Worm (Caenorhabditis elegans) whole organism, L1 larva: ENCODE data around the gene Y46G5A.34.

Experiments
- C04F5.9 ChIP-seq: sonication (generic microtip); optimal IDR thresholded peaks from 2 replicates; lab custom pipeline; 2016; ENCODE audit warnings: missing genetic modification characterization, missing compliant biosample characterization
- C34B4.2 ChIP-seq: sonication (generic microtip); optimal IDR thresholded peaks from 2 replicates; lab custom pipeline; 2017; ENCODE audit warnings: mild to moderate bottlenecking, missing genetic modification characterization, missing compliant biosample characterization
- F16B12.6 ChIP-seq: fragments of 150-350 bp; optimal IDR thresholded peaks from 2 replicates; lab custom pipeline; 2014; ENCODE audit warnings: missing biosample characterization, missing genetic modification characterization
- Y116A8C.19 ChIP-seq: sonication (generic microtip); optimal IDR thresholded peaks from 2 replicates; lab custom pipeline; 2016; ENCODE audit warnings: missing compliant biosample characterization, missing genetic modification characterization, borderline replicate concordance
- aha-1 ChIP-seq: fragments of 150-350 bp; optimal IDR thresholded peaks from 2 replicates; lab custom pipeline; 2014; ENCODE audit warnings: missing biosample characterization, missing genetic modification characterization
- alr-1 ChIP-seq: fragments of 200-800 bp; sonication (Bioruptor generic); optimal IDR thresholded peaks from 2 replicates; lab custom pipeline; 2018; ENCODE audit warnings: borderline replicate concordance, mild to moderate bottlenecking, missing genetic modification characterization, missing compliant biosample characterization
- ama-1 ChIP-seq: fragments of 150-350 bp; optimal IDR thresholded peaks from 2 replicates; lab custom pipeline; 2014
- blmp-1 ChIP-seq: fragments of 150-350 bp; optimal IDR thresholded peaks from 2 replicates; lab custom pipeline; 2014; ENCODE audit warnings: missing biosample characterization, missing genetic modification characterization
- ceh-63 ChIP-seq: fragments of 200-800 bp; sonication (Bioruptor generic); optimal IDR thresholded peaks from 2 replicates; lab custom pipeline; 2018; ENCODE audit warnings: mild to moderate bottlenecking, missing genetic modification characterization, missing compliant biosample characterization
- ceh-8 ChIP-seq: fragments of 200-800 bp; sonication (Bioruptor generic); optimal IDR thresholded peaks from 2 replicates; lab custom pipeline; 2018; ENCODE audit warnings: mild to moderate bottlenecking, missing genetic modification characterization, moderate library complexity, missing compliant biosample characterization
- ceh-82 ChIP-seq, 3 experiments: fragments of 150-350 bp in 1 of 3; sonication (generic microtip) in 2 of 3; optimal IDR thresholded peaks; 2 replicates each; lab custom pipeline; 2014 to 2017; ENCODE audit warnings: missing biosample characterization in 3 of 3, missing genetic modification characterization in 3 of 3
- ceh-88 ChIP-seq: fragments of 200-800 bp; sonication (Bioruptor generic); IDR thresholded peaks from 2 replicates; pipeline ENCODE4 v1.3.6; 2022; ENCODE audit warnings: missing genetic modification characterization, missing compliant biosample characterization
- ces-1 ChIP-seq: fragments of 150-350 bp; optimal IDR thresholded peaks from 2 replicates; lab custom pipeline; 2014; ENCODE audit warnings: missing biosample characterization, missing genetic modification reagents, missing genetic modification characterization
- dsc-1 ChIP-seq: sonication (generic microtip); optimal IDR thresholded peaks from 2 replicates; lab custom pipeline; 2016; ENCODE audit warnings: mild to moderate bottlenecking, missing genetic modification characterization, missing compliant biosample characterization
- efl-1 ChIP-seq, 4 experiments: fragments of 150-350 bp; optimal IDR thresholded peaks in 3 of 4; peaks in 1 of 4; 1 replicate in 1 of 4; 2 replicates in 3 of 4; lab custom pipeline; 2014; ENCODE audit warnings: missing biosample characterization in 2 of 4, missing genetic modification characterization in 2 of 4, missing genetic modification reagents in 2 of 4
- efl-3 ChIP-seq: fragments of 200-800 bp; sonication (Bioruptor generic); optimal IDR thresholded peaks from 2 replicates; lab custom pipeline; 2018; ENCODE audit warnings: mild to moderate bottlenecking, missing genetic modification characterization, missing compliant biosample characterization
- elt-2 ChIP-seq: sonication (generic microtip); optimal IDR thresholded peaks from 2 replicates; lab custom pipeline; 2016; ENCODE audit warnings: missing genetic modification characterization, mild to moderate bottlenecking, inconsistent platforms, missing compliant biosample characterization, missing genetic modification reagents
- elt-3 ChIP-seq, 6 experiments: fragments of 150-350 bp in 1 of 6; sonication (generic microtip); optimal IDR thresholded peaks; 2 replicates each; lab custom pipeline; 2017 to 2018; ENCODE audit warnings: missing biosample characterization in 6 of 6, missing genetic modification characterization in 6 of 6, inconsistent platforms in 1 of 6
- ets-5 ChIP-seq: fragments of 200-800 bp; sonication (Bioruptor generic); IDR thresholded peaks from 2 replicates; pipeline ENCODE4 v1.3.6; 2022; ENCODE audit warnings: missing genetic modification characterization, missing compliant biosample characterization
- fkh-10 ChIP-seq: sonication (generic microtip); optimal IDR thresholded peaks from 2 replicates; lab custom pipeline; 2017; ENCODE audit warnings: missing biosample characterization, missing genetic modification reagents, missing genetic modification characterization
- fkh-4 ChIP-seq: sonication (generic microtip); optimal IDR thresholded peaks from 2 replicates; lab custom pipeline; 2016; ENCODE audit warnings: missing compliant biosample characterization, missing genetic modification characterization, borderline replicate concordance
- grh-1 ChIP-seq: fragments of 200-800 bp; sonication (Bioruptor generic); IDR thresholded peaks from 2 replicates; pipeline ENCODE4 v1.3.6; 2022; ENCODE audit warnings: missing genetic modification reagents, missing genetic modification characterization, missing compliant biosample characterization
- hlh-17 ChIP-seq: fragments of 200-800 bp; sonication (Bioruptor generic); optimal IDR thresholded peaks from 2 replicates; lab custom pipeline; 2018; ENCODE audit warnings: missing genetic modification characterization, mild to moderate bottlenecking, missing compliant biosample characterization, moderate library complexity, borderline replicate concordance
- hlh-4 ChIP-seq: sonication (generic microtip); optimal IDR thresholded peaks from 2 replicates; lab custom pipeline; 2016; ENCODE audit warnings: mild to moderate bottlenecking, missing genetic modification characterization, missing compliant biosample characterization
- irx-1 ChIP-seq: sonication (generic microtip); optimal IDR thresholded peaks from 2 replicates; lab custom pipeline; 2016; ENCODE audit warnings: missing genetic modification characterization, missing compliant biosample characterization
- jun-1 ChIP-seq: fragments of 150-350 bp; optimal IDR thresholded peaks from 2 replicates; lab custom pipeline; 2014; ENCODE audit warnings: missing biosample characterization, missing genetic modification reagents, missing genetic modification characterization
- lin-15B ChIP-seq: fragments of 150-350 bp; sonication (generic microtip); optimal IDR thresholded peaks from 3 replicates; lab custom pipeline; 2014; ENCODE audit warnings: missing biosample characterization, missing genetic modification characterization
- lin-35 ChIP-seq, 2 experiments: fragments of 150-350 bp; optimal IDR thresholded peaks; 2 replicates each; lab custom pipeline; 2014; ENCODE audit warnings: missing biosample characterization in 2 of 2, missing genetic modification characterization in 2 of 2, missing genetic modification reagents in 2 of 2
- lin-39 ChIP-seq: fragments of 150-350 bp; optimal IDR thresholded peaks from 2 replicates; lab custom pipeline; 2014; ENCODE audit warnings: missing biosample characterization, missing genetic modification reagents, missing genetic modification characterization
- lir-3 ChIP-seq: sonication (generic microtip); optimal IDR thresholded peaks from 2 replicates; lab custom pipeline; 2016; ENCODE audit warnings: mild to moderate bottlenecking, missing genetic modification characterization, moderate library complexity, missing compliant biosample characterization; ENCODE audit not compliant: poor library complexity
- lsy-2 ChIP-seq, 2 experiments: fragments of 150-350 bp; optimal IDR thresholded peaks; 2 replicates each; lab custom pipeline; 2014; ENCODE audit warnings: missing biosample characterization in 2 of 2, missing genetic modification characterization in 2 of 2
- mep-1 ChIP-seq: fragments of 150-350 bp; optimal IDR thresholded peaks from 2 replicates; lab custom pipeline; 2014; ENCODE audit warnings: missing biosample characterization, missing genetic modification characterization
- nhr-12 ChIP-seq: sonication (generic microtip); optimal IDR thresholded peaks from 2 replicates; lab custom pipeline; 2017; ENCODE audit warnings: missing biosample characterization, missing genetic modification characterization
- nhr-19 ChIP-seq: fragments of 200-800 bp; sonication (Bioruptor generic); conservative IDR thresholded peaks from 2 replicates; pipeline ENCODE4 v1.3.6; 2022; ENCODE audit warnings: missing genetic modification characterization, missing compliant biosample characterization
- nhr-20 ChIP-seq: sonication (generic microtip); optimal IDR thresholded peaks from 2 replicates; lab custom pipeline; 2016; ENCODE audit warnings: mild to moderate bottlenecking, missing genetic modification characterization, missing compliant biosample characterization
- nhr-237 ChIP-seq: fragments of 150-350 bp; optimal IDR thresholded peaks from 2 replicates; lab custom pipeline; 2014; ENCODE audit warnings: missing biosample characterization, missing genetic modification characterization
- nhr-28 ChIP-seq: fragments of 150-350 bp; optimal IDR thresholded peaks from 2 replicates; lab custom pipeline; 2014; ENCODE audit warnings: missing biosample characterization, missing genetic modification characterization
- nhr-71 ChIP-seq: sonication (generic microtip); optimal IDR thresholded peaks from 2 replicates; lab custom pipeline; 2016; ENCODE audit warnings: mild to moderate bottlenecking, missing genetic modification characterization, moderate library complexity, missing compliant biosample characterization
- nhr-90 ChIP-seq: sonication (generic microtip); optimal IDR thresholded peaks from 2 replicates; lab custom pipeline; 2016; ENCODE audit warnings: mild to moderate bottlenecking, missing genetic modification characterization, missing compliant biosample characterization; ENCODE audit not compliant: poor library complexity
- pax-3 ChIP-seq: fragments of 200-800 bp; sonication (Bioruptor generic); optimal IDR thresholded peaks from 2 replicates; lab custom pipeline; 2018; ENCODE audit warnings: mild to moderate bottlenecking, missing genetic modification characterization, moderate library complexity, missing compliant biosample characterization
- pqm-1 ChIP-seq: sonication (generic microtip); optimal IDR thresholded peaks from 3 replicates; lab custom pipeline; 2017; ENCODE audit warnings: missing biosample characterization, missing genetic modification characterization
- rnt-1 ChIP-seq: sonication (generic microtip); optimal IDR thresholded peaks from 2 replicates; lab custom pipeline; 2016; ENCODE audit warnings: mild to moderate bottlenecking, missing genetic modification characterization, moderate library complexity, missing compliant biosample characterization
- sox-4 ChIP-seq: sonication (generic microtip); optimal IDR thresholded peaks from 2 replicates; lab custom pipeline; 2016; ENCODE audit warnings: missing genetic modification characterization, missing compliant biosample characterization
- sptf-1 ChIP-seq: fragments of 150-350 bp; optimal IDR thresholded peaks from 2 replicates; lab custom pipeline; 2014; ENCODE audit warnings: missing biosample characterization, missing genetic modification characterization
- swsn-7 ChIP-seq: sonication (generic microtip); optimal IDR thresholded peaks from 2 replicates; lab custom pipeline; 2016; ENCODE audit warnings: missing genetic modification characterization, missing compliant biosample characterization
- tbx-2 ChIP-seq: sonication (generic microtip); optimal IDR thresholded peaks from 2 replicates; lab custom pipeline; 2016; ENCODE audit warnings: missing genetic modification characterization, missing compliant biosample characterization
- unc-130 ChIP-seq: fragments of 150-350 bp; optimal IDR thresholded peaks from 2 replicates; lab custom pipeline; 2017; ENCODE audit warnings: missing biosample characterization, missing genetic modification characterization, inconsistent platforms
- unc-30 ChIP-seq: sonication (generic microtip); optimal IDR thresholded peaks from 2 replicates; lab custom pipeline; 2017; ENCODE audit warnings: missing biosample characterization, missing genetic modification characterization
- unc-62 ChIP-seq: fragments of 150-350 bp; optimal IDR thresholded peaks from 2 replicates; lab custom pipeline; 2014; ENCODE audit warnings: missing biosample characterization, missing genetic modification reagents, missing genetic modification characterization
- unc-86 ChIP-seq: sonication (generic microtip); optimal IDR thresholded peaks from 2 replicates; lab custom pipeline; 2016; ENCODE audit warnings: missing genetic modification characterization, missing compliant biosample characterization
- unc-98 ChIP-seq: fragments of 200-800 bp; sonication (Bioruptor generic); IDR thresholded peaks from 2 replicates; pipeline ENCODE4 v1.3.6; 2022; ENCODE audit warnings: missing genetic modification characterization, missing compliant biosample characterization
- vab-15 ChIP-seq: sonication (generic microtip); optimal IDR thresholded peaks from 2 replicates; lab custom pipeline; 2017; ENCODE audit warnings: missing genotype, mild to moderate bottlenecking, missing genetic modification characterization, missing compliant biosample characterization

Y46G5A.34 gene

ce11 chrII:12799927-12800522, 23.5 kb downstream of the Y46G5A.34 start:
- no peak for TF ChIP-seq nhr-237
- TF ChIP-seq ceh-8, result no peak
- TF ChIP-seq nhr-90 (tag; lab: Kevin White, UChicago), result peak; percentile 6
- no peak for TF ChIP-seq ces-1 (GFP tag; lab: Kevin White, UChicago)
- peak; percentile 46 to 86 for TF ChIP-seq efl-1 (optimal IDR thresholded peaks at IDR 0.05; lab: Kevin White, UChicago)
- TF ChIP-seq efl-1 (GFP tag; optimal IDR thresholded peaks at IDR 0.05 in 1 of 2; lab: Kevin White, UChicago), result peak; percentile 70 to 71
- TF ChIP-seq lin-39, result no peak
- TF ChIP-seq nhr-20, result peak; percentile 83
- TF ChIP-seq C04F5.9 (tag; lab: Kevin White, UChicago), result no peak
- TF ChIP-seq alr-1, result no peak
- TF ChIP-seq unc-130 (tag; lab: Kevin White, UChicago), result peak; percentile 53
- TF ChIP-seq nhr-12 (tag; lab: Kevin White, UChicago), result no peak
- TF ChIP-seq F16B12.6 (tag; lab: Kevin White, UChicago), result no peak
- peak; percentile 68 for TF ChIP-seq nhr-71 (tag; lab: Kevin White, UChicago)
- TF ChIP-seq ama-1 (lab: Kevin White, UChicago), result no peak
- no peak for TF ChIP-seq elt-2 (tag; lab: Kevin White, UChicago)
- no peak for TF ChIP-seq pqm-1 (tag; lab: Kevin White, UChicago)
- TF ChIP-seq jun-1 (tag; lab: Kevin White, UChicago), result no peak
- no peak for TF ChIP-seq fkh-10 (GFP tag; lab: Kevin White, UChicago)
- no peak for TF ChIP-seq unc-62 (GFP tag; lab: Kevin White, UChicago)
- no peak for TF ChIP-seq ceh-63
- TF ChIP-seq sox-4 (tag; lab: Kevin White, UChicago), result no peak
- no peak for TF ChIP-seq unc-30
- peak in 2 of 6 experiments; percentile 21 to 32 for TF ChIP-seq elt-3 (tag; optimal IDR thresholded peaks at IDR 0.05; lab: Kevin White, UChicago)
- TF ChIP-seq efl-3, result no peak
- no peak for TF ChIP-seq unc-98 (GFP tag; lab: Robert Waterston, UW)
- no peak for TF ChIP-seq unc-86 (tag; lab: Kevin White, UChicago)
- peak; percentile 65 for TF ChIP-seq blmp-1
- no peak for TF ChIP-seq ceh-88 (GFP tag; lab: Robert Waterston, UW)
- TF ChIP-seq vab-15 (tag; lab: Kevin White, UChicago), result no peak
- no peak for TF ChIP-seq sptf-1 (tag; lab: Kevin White, UChicago)
- TF ChIP-seq irx-1 (tag; lab: Kevin White, UChicago), result peak; percentile 51
- no peak for TF ChIP-seq hlh-4 (tag; lab: Kevin White, UChicago)
- TF ChIP-seq grh-1, result peak; percentile 34; the same call in 1 of the 2 replicates
- no peak for TF ChIP-seq pax-3 (tag; lab: Kevin White, UChicago)
- no peak for TF ChIP-seq dsc-1 (tag; lab: Kevin White, UChicago)
- TF ChIP-seq lin-35 (GFP tag; optimal IDR thresholded peaks at IDR 0.05; lab: Kevin White, UChicago), result peak; percentile 14 to 36
- TF ChIP-seq fkh-4 (tag; lab: Kevin White, UChicago), result no peak
- peak; percentile 3 for TF ChIP-seq swsn-7
- no peak for TF ChIP-seq hlh-17 (GFP tag; lab: Kevin White, UChicago)
- no peak for TF ChIP-seq lin-15B (tag; lab: Kevin White, UChicago)
- TF ChIP-seq lsy-2 (tag; optimal IDR thresholded peaks at IDR 0.05; lab: Kevin White, UChicago), result peak; percentile 82 to 85
- no peak for TF ChIP-seq ets-5
- peak; percentile 57 for TF ChIP-seq nhr-19 (GFP tag; lab: Robert Waterston, UW)
- peak; percentile 63 for TF ChIP-seq tbx-2 (tag; lab: Kevin White, UChicago)
- no peak for TF ChIP-seq rnt-1
- TF ChIP-seq aha-1 (tag; lab: Kevin White, UChicago), result no peak
- no peak for TF ChIP-seq ceh-82 (tag; optimal IDR thresholded peaks at IDR 0.05; lab: Kevin White, UChicago)
- TF ChIP-seq Y116A8C.19 (tag; lab: Kevin White, UChicago), result no peak
- no peak for TF ChIP-seq lir-3 (tag; lab: Kevin White, UChicago)
- TF ChIP-seq mep-1, result no peak
- TF ChIP-seq C34B4.2 (tag; lab: Kevin White, UChicago), result no peak
- no peak for TF ChIP-seq nhr-28 (tag; lab: Kevin White, UChicago)
